Worm (Caenorhabditis elegans) whole organism, L3 larva: ENCODE measurements around the gene acl-9.

Experiments used
- ZK546.5 ChIP-seq: sonication (generic microtip); optimal IDR thresholded peaks from 2 replicates; lab custom pipeline; 2017; ENCODE audit warnings: missing biosample characterization, missing genetic modification characterization
- ceh-28 ChIP-seq: fragments of 150-350 bp; optimal IDR thresholded peaks from 2 replicates; lab custom pipeline; 2014; ENCODE audit warnings: missing biosample characterization, missing genetic modification reagents, missing genetic modification characterization
- egl-5 ChIP-seq: fragments of 150-350 bp; optimal IDR thresholded peaks from 2 replicates; lab custom pipeline; 2017; ENCODE audit warnings: missing biosample characterization, missing genetic modification reagents, missing genetic modification characterization, inconsistent platforms
- elt-3 ChIP-seq, 3 experiments: fragments of 150-350 bp in 1 of 3; sonication (generic microtip) in 2 of 3; optimal IDR thresholded peaks; 2 replicates in 2 of 3; 4 replicates in 1 of 3; lab custom pipeline; 2014 to 2017; ENCODE audit warnings: missing biosample characterization in 3 of 3, missing genetic modification characterization in 3 of 3
- lin-15B ChIP-seq: fragments of 150-350 bp; optimal IDR thresholded peaks from 2 replicates; lab custom pipeline; 2014; ENCODE audit warnings: missing biosample characterization, missing genetic modification characterization
- nhr-11 ChIP-seq: fragments of 150-350 bp; optimal IDR thresholded peaks from 2 replicates; lab custom pipeline; 2014; ENCODE audit warnings: missing biosample characterization, missing genetic modification characterization
- nhr-12 ChIP-seq: fragments of 150-350 bp; optimal IDR thresholded peaks from 2 replicates; lab custom pipeline; 2014; ENCODE audit warnings: missing biosample characterization, missing genetic modification characterization
- nhr-23 ChIP-seq: fragments of 150-350 bp; optimal IDR thresholded peaks from 2 replicates; lab custom pipeline; 2014; ENCODE audit warnings: missing biosample characterization, missing genetic modification reagents, missing genetic modification characterization
- nhr-76 ChIP-seq: fragments of 150-350 bp; sonication (generic microtip); optimal IDR thresholded peaks from 5 replicates; lab custom pipeline; 2014; ENCODE audit warnings: missing biosample characterization, missing genetic modification characterization
- nhr-77 ChIP-seq: fragments of 150-350 bp; optimal IDR thresholded peaks from 2 replicates; lab custom pipeline; 2014; ENCODE audit warnings: missing biosample characterization, missing genetic modification characterization
- pha-4 ChIP-seq: fragments of 150-350 bp; optimal IDR thresholded peaks from 2 replicates; lab custom pipeline; 2014; ENCODE audit warnings: missing biosample characterization, missing genetic modification reagents, missing genetic modification characterization
- snpc-4 ChIP-seq: fragments of 150-350 bp; optimal IDR thresholded peaks from 2 replicates; lab custom pipeline; 2014; ENCODE audit warnings: missing biosample characterization, missing genetic modification characterization
- tbx-2 ChIP-seq: sonication (generic microtip); optimal IDR thresholded peaks from 2 replicates; lab custom pipeline; 2016; ENCODE audit warnings: mild to moderate bottlenecking, missing genetic modification characterization, missing compliant biosample characterization

- TF ChIP-seq nhr-76 = no peak
- TF ChIP-seq nhr-11 (tag; lab: Kevin White, UChicago) = no peak
- TF ChIP-seq tbx-2 (tag; lab: Kevin White, UChicago) = no peak
- no peak for TF ChIP-seq ZK546.5 (tag; lab: Kevin White, UChicago)
- no peak for TF ChIP-seq ceh-28 (tag; lab: Kevin White, UChicago)
- TF ChIP-seq nhr-77 (tag; lab: Kevin White, UChicago) = no peak
- TF ChIP-seq pha-4 (tag; lab: Kevin White, UChicago) = no peak
- TF ChIP-seq lin-15B (tag; lab: Kevin White, UChicago) = no peak
- no peak for TF ChIP-seq nhr-12
- no peak for TF ChIP-seq snpc-4 (tag; lab: Kevin White, UChicago)
- no peak for TF ChIP-seq egl-5 (tag; lab: Kevin White, UChicago)
- TF ChIP-seq elt-3 (tag; optimal IDR thresholded peaks at IDR 0.05; lab: Kevin White, UChicago) = no peak
- no peak for TF ChIP-seq nhr-23 (tag; lab: Kevin White, UChicago)
Observed at ce11 chrV:6426843-6427242, 26.2 kb upstream of the acl-9 start, which contains the start of gene atp-4.
